Worm (Caenorhabditis elegans) whole organism, L1 larva: ENCODE data around the gene oac-5.

Experiments used
- dpl-1 ChIP-seq, 3 experiments: fragments of 150-350 bp in 2 of 3; sonication (generic microtip) in 1 of 3; optimal IDR thresholded peaks; 2 replicates each; lab custom pipeline; 2014 to 2017; ENCODE audit warnings: missing biosample characterization in 3 of 3, missing genetic modification characterization in 3 of 3, missing genetic modification reagents in 3 of 3
- lin-39 ChIP-seq: fragments of 150-350 bp; optimal IDR thresholded peaks from 2 replicates; lab custom pipeline; 2014; ENCODE audit warnings: missing biosample characterization, missing genetic modification reagents, missing genetic modification characterization
- nhr-237 ChIP-seq: fragments of 150-350 bp; optimal IDR thresholded peaks from 2 replicates; lab custom pipeline; 2014; ENCODE audit warnings: missing biosample characterization, missing genetic modification characterization
- pag-3 ChIP-seq: sonication (generic microtip); optimal IDR thresholded peaks from 2 replicates; lab custom pipeline; 2017; ENCODE audit warnings: missing genetic modification characterization, mild to moderate bottlenecking, missing compliant biosample characterization, antibody characterized with exemption, borderline replicate concordance; ENCODE audit not compliant: insufficient read depth
- pqm-1 ChIP-seq: sonication (generic microtip); optimal IDR thresholded peaks from 3 replicates; lab custom pipeline; 2017; ENCODE audit warnings: missing biosample characterization, missing genetic modification characterization
- swsn-7 ChIP-seq: sonication (generic microtip); optimal IDR thresholded peaks from 2 replicates; lab custom pipeline; 2016; ENCODE audit warnings: missing genetic modification characterization, missing compliant biosample characterization
- tbx-2 ChIP-seq: sonication (generic microtip); optimal IDR thresholded peaks from 2 replicates; lab custom pipeline; 2016; ENCODE audit warnings: missing genetic modification characterization, missing compliant biosample characterization
- unc-62 ChIP-seq: fragments of 150-350 bp; optimal IDR thresholded peaks from 2 replicates; lab custom pipeline; 2014; ENCODE audit warnings: missing biosample characterization, missing genetic modification reagents, missing genetic modification characterization
- ztf-11 ChIP-seq, 2 experiments: sonication (generic microtip); optimal IDR thresholded peaks; 2 replicates each; lab custom pipeline; 2016 to 2017; ENCODE audit warnings: missing genetic modification characterization in 2 of 2, missing biosample characterization in 1 of 2, missing compliant biosample characterization in 1 of 2

- no peak for TF ChIP-seq unc-62
- no peak for TF ChIP-seq swsn-7 (tag; lab: Kevin White, UChicago)
- TF ChIP-seq nhr-237 = no peak
- TF ChIP-seq pqm-1 (tag; lab: Kevin White, UChicago) = no peak
- no peak for TF ChIP-seq lin-39
- no peak for TF ChIP-seq pag-3 (tag; lab: Kevin White, UChicago)
- no peak for TF ChIP-seq ztf-11 (tag; optimal IDR thresholded peaks at IDR 0.05; lab: Kevin White, UChicago)
- TF ChIP-seq tbx-2 (tag; lab: Kevin White, UChicago) = no peak
- TF ChIP-seq dpl-1 (GFP tag; optimal IDR thresholded peaks at IDR 0.05; lab: Kevin White, UChicago) = no peak
Measured at ce11 chrV:16277918-16278317, 14.6 kb upstream of the oac-5 start, which contains the start of gene cyp-37B1.
